Fruit fly (Drosophila melanogaster): ENCODE data around the gene CG11629.

DNA sequence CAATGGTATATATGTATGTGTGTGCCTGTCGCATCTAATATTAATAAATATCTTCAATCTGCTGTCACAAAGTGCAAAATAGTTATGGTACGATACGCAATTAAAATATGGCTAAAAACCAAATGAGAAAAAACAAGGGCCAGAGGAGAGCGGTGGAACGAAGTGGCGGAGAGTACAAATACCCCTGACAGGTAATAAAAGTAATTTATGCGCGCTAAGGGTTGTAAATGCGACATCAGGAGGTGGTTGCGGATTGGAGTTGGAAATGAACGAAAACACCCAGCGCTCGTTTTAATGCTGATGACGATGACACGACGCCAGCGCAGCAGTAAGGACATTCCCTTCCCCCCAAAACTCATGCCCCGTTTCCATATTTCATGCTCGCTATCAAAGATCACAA is 48.4 kb downstream of the CG11629 start:
- no peak for TF ChIP-seq EcR (GFP tag; optimal IDR thresholded peaks at IDR 0.05)
- no peak for TF ChIP-seq CG8478 (optimal IDR thresholded peaks at IDR 0.05)
- TF ChIP-seq psq (optimal IDR thresholded peaks at IDR 0.05) = no peak
- no peak for TF ChIP-seq pan (optimal IDR thresholded peaks at IDR 0.05)
- TF ChIP-seq Dll (optimal IDR thresholded peaks at IDR 0.05) = no peak
- TF ChIP-seq usp (GFP tag; optimal IDR thresholded peaks at IDR 0.05) = no peak

All from whole organism.